Fruit fly (Drosophila melanogaster) whole organism, prepupa: Measurements from ENCODE around the gene Pp1-13C.

Experiments used
- Blimp-1 ChIP-seq: fragments of 200-800 bp; sonication (Bioruptor generic); optimal IDR thresholded peaks from 3 replicates; lab custom pipeline; 2017; ENCODE audit warnings: missing biosample characterization, missing genetic modification characterization, mild to moderate bottlenecking, moderate library complexity, missing genetic modification reagents
- CG10631 ChIP-seq: fragments of 200-800 bp; sonication (Bioruptor generic); optimal IDR thresholded peaks from 2 replicates; lab custom pipeline; 2016; ENCODE audit warnings: missing biosample characterization, missing genetic modification characterization
- CG11294 ChIP-seq: fragments of 200-800 bp; sonication (Bioruptor generic); IDR thresholded peaks from 2 replicates; pipeline ENCODE4 v1.3.6; 2022; ENCODE audit warnings: missing biosample characterization, missing genetic modification characterization
- CG11762 ChIP-seq: fragments of 200-800 bp; sonication (Bioruptor generic); optimal IDR thresholded peaks from 3 replicates; lab custom pipeline; 2016; ENCODE audit warnings: missing biosample characterization, missing genetic modification characterization; ENCODE audit not compliant: insufficient read depth
- CG11902 ChIP-seq: fragments of 200-800 bp; sonication (Bioruptor generic); optimal IDR thresholded peaks from 3 replicates; lab custom pipeline; 2016; ENCODE audit warnings: missing biosample characterization, missing genetic modification characterization
- CG15336 ChIP-seq: fragments of 200-800 bp; sonication (Bioruptor generic); IDR thresholded peaks from 2 replicates; pipeline ENCODE4 v1.3.6; 2022; ENCODE audit warnings: missing biosample characterization, missing genetic modification characterization
- CG1621 ChIP-seq: fragments of 200-800 bp; sonication (Bioruptor generic); optimal IDR thresholded peaks from 3 replicates; lab custom pipeline; 2018; ENCODE audit warnings: missing biosample characterization, mild to moderate bottlenecking, missing genetic modification characterization
- CG3032 ChIP-seq: fragments of 200-800 bp; optimal IDR thresholded peaks from 2 replicates; lab custom pipeline; 2019; ENCODE audit warnings: missing biosample characterization, mild to moderate bottlenecking, missing genetic modification characterization, moderate library complexity
- CG32006 ChIP-seq: fragments of 200-800 bp; sonication (Bioruptor generic); optimal IDR thresholded peaks from 3 replicates; lab custom pipeline; 2017; ENCODE audit warnings: missing biosample characterization, mild to moderate bottlenecking, missing genetic modification characterization
- CG3919 ChIP-seq: fragments of 200-800 bp; sonication (Bioruptor generic); optimal IDR thresholded peaks from 3 replicates; lab custom pipeline; 2016; ENCODE audit warnings: missing biosample characterization, missing genetic modification characterization
- CG4318 ChIP-seq: fragments of 200-800 bp; sonication (Bioruptor generic); optimal IDR thresholded peaks from 3 replicates; lab custom pipeline; 2017; ENCODE audit warnings: missing biosample characterization, mild to moderate bottlenecking, missing genetic modification characterization
- CG6163 ChIP-seq: fragments of 200-800 bp; sonication (Bioruptor generic); IDR thresholded peaks from 3 replicates; pipeline ENCODE4 v1.3.6; 2022; ENCODE audit warnings: missing biosample characterization, missing genetic modification characterization
- CG6276 ChIP-seq: fragments of 200-800 bp; sonication (Bioruptor generic); optimal IDR thresholded peaks from 2 replicates; lab custom pipeline; 2017; ENCODE audit warnings: missing biosample characterization, mild to moderate bottlenecking, missing genetic modification characterization
- CG6808 ChIP-seq: fragments of 200-800 bp; sonication (Bioruptor generic); optimal IDR thresholded peaks from 3 replicates; lab custom pipeline; 2017; ENCODE audit warnings: missing biosample characterization, missing genetic modification characterization, mild to moderate bottlenecking, moderate library complexity, missing genetic modification reagents
- CG6854 ChIP-seq: fragments of 200-800 bp; sonication (Bioruptor generic); optimal IDR thresholded peaks from 2 replicates; lab custom pipeline; 2017; ENCODE audit warnings: missing biosample characterization, mild to moderate bottlenecking, missing genetic modification characterization
- CG7368 ChIP-seq: fragments of 200-800 bp; sonication (Bioruptor generic); optimal IDR thresholded peaks from 3 replicates; lab custom pipeline; 2016; ENCODE audit warnings: missing biosample characterization, missing genetic modification characterization
- CG8119 ChIP-seq: fragments of 200-800 bp; sonication (Bioruptor generic); IDR thresholded peaks from 3 replicates; pipeline ENCODE4 v1.3.6; 2022; ENCODE audit warnings: missing biosample characterization, missing genetic modification characterization
- CG8319 ChIP-seq: fragments of 200-800 bp; sonication (Bioruptor generic); optimal IDR thresholded peaks from 3 replicates; lab custom pipeline; 2016; ENCODE audit warnings: missing biosample characterization, missing genetic modification characterization
- CG8632 ChIP-seq: fragments of 200-800 bp; sonication (Bioruptor generic); optimal IDR thresholded peaks from 3 replicates; lab custom pipeline; 2016; ENCODE audit warnings: missing biosample characterization, missing genetic modification characterization
- Eip75B ChIP-seq: fragments of 200-800 bp; sonication (Bioruptor generic); optimal IDR thresholded peaks from 3 replicates; lab custom pipeline; 2016; ENCODE audit warnings: missing biosample characterization, missing genetic modification characterization
- Eip78C ChIP-seq: fragments of 200-800 bp; sonication (Bioruptor generic); peaks from one replicate; lab custom pipeline; 2016; ENCODE audit warnings: missing biosample characterization, missing genetic modification characterization
- Ets21C ChIP-seq: fragments of 200-800 bp; sonication (Bioruptor generic); optimal IDR thresholded peaks from 3 replicates; lab custom pipeline; 2016; ENCODE audit warnings: missing biosample characterization, missing genetic modification characterization
- Gug ChIP-seq: fragments of 200-800 bp; sonication (Bioruptor generic); IDR thresholded peaks from 2 replicates; pipeline ENCODE4 v1.3.6; 2022; ENCODE audit warnings: missing biosample characterization, missing genetic modification characterization
- Hr38 ChIP-seq: sonication (Bioruptor generic); optimal IDR thresholded peaks from 2 replicates; lab custom pipeline; 2016; ENCODE audit warnings: missing biosample characterization, missing genetic modification characterization
- Hr39 ChIP-seq: fragments of 200-800 bp; sonication (Bioruptor generic); optimal IDR thresholded peaks from 2 replicates; lab custom pipeline; 2016; ENCODE audit warnings: missing biosample characterization, missing genetic modification characterization
- Hr4 ChIP-seq: fragments of 200-800 bp; sonication (Bioruptor generic); optimal IDR thresholded peaks from 3 replicates; lab custom pipeline; 2016; ENCODE audit warnings: missing biosample characterization, missing genetic modification characterization
- OdsH ChIP-seq: fragments of 200-800 bp; sonication (Bioruptor generic); optimal IDR thresholded peaks from 3 replicates; lab custom pipeline; 2016; ENCODE audit warnings: missing biosample characterization, missing genetic modification characterization
- Smox ChIP-seq: fragments of 200-800 bp; sonication (Bioruptor generic); optimal IDR thresholded peaks from 3 replicates; lab custom pipeline; 2016; ENCODE audit warnings: missing biosample characterization, missing genetic modification characterization
- Sox102F ChIP-seq: fragments of 200-800 bp; sonication (Bioruptor generic); optimal IDR thresholded peaks from 2 replicates; lab custom pipeline; 2016; ENCODE audit warnings: missing biosample characterization, mild to moderate bottlenecking, missing genetic modification characterization
- Sox14 ChIP-seq: fragments of 200-800 bp; sonication (Bioruptor generic); optimal IDR thresholded peaks from 3 replicates; lab custom pipeline; 2016; ENCODE audit warnings: missing biosample characterization, missing genetic modification characterization
- achi ChIP-seq: fragments of 200-800 bp; sonication (Bioruptor generic); optimal IDR thresholded peaks from 3 replicates; lab custom pipeline; 2016; ENCODE audit warnings: missing biosample characterization, missing genetic modification characterization
- acj6 ChIP-seq: fragments of 200-800 bp; sonication (Bioruptor generic); optimal IDR thresholded peaks from 3 replicates; lab custom pipeline; 2016; ENCODE audit warnings: missing biosample characterization, missing genetic modification characterization
- cyc ChIP-seq: fragments of 200-800 bp; sonication (Bioruptor generic); optimal IDR thresholded peaks from 3 replicates; lab custom pipeline; 2016; ENCODE audit warnings: missing biosample characterization, missing genetic modification characterization
- dac ChIP-seq: fragments of 200-800 bp; sonication (Bioruptor generic); optimal IDR thresholded peaks from 2 replicates; lab custom pipeline; 2017; ENCODE audit warnings: missing biosample characterization, mild to moderate bottlenecking, missing genetic modification characterization
- eg ChIP-seq: fragments of 200-800 bp; sonication (Bioruptor generic); IDR thresholded peaks from 3 replicates; pipeline ENCODE4 v1.3.6; 2022; ENCODE audit warnings: missing biosample characterization, missing genetic modification characterization
- spab ChIP-seq: fragments of 200-800 bp; sonication (Bioruptor generic); optimal IDR thresholded peaks from 2 replicates; lab custom pipeline; 2017; ENCODE audit warnings: missing biosample characterization, mild to moderate bottlenecking, missing genetic modification characterization, missing genetic modification reagents
- ss ChIP-seq, 2 experiments: fragments of 200-800 bp; sonication (Bioruptor generic); optimal IDR thresholded peaks; 2 replicates in 1 of 2; 3 replicates in 1 of 2; lab custom pipeline; 2017 to 2018; ENCODE audit warnings: mild to moderate bottlenecking in 2 of 2, missing biosample characterization in 2 of 2, missing genetic modification characterization in 2 of 2, moderate library complexity in 1 of 2
- svp ChIP-seq: fragments of 200-800 bp; sonication (Bioruptor generic); peaks from one replicate; lab custom pipeline; 2016; ENCODE audit warnings: missing biosample characterization, missing genetic modification characterization
- topi ChIP-seq: fragments of 200-800 bp; sonication (Bioruptor generic); optimal IDR thresholded peaks from 3 replicates; lab custom pipeline; 2016; ENCODE audit warnings: missing biosample characterization, missing genetic modification characterization
- vri ChIP-seq: fragments of 200-800 bp; sonication (Bioruptor generic); optimal IDR thresholded peaks from 3 replicates; lab custom pipeline; 2016; ENCODE audit warnings: missing biosample characterization, mild to moderate bottlenecking, missing genetic modification characterization

Gene Pp1-13C

dm6 chrX:15319699-15320482 lies 41.0 kb downstream of the Pp1-13C start:
- TF ChIP-seq achi (no peak), CG11902 (GFP tag; lab: Kevin White, UChicago) (no peak), dac (GFP tag; lab: Kevin White, UChicago) (no peak), CG11762 (GFP tag; lab: Kevin White, UChicago) (no peak), OdsH (GFP tag; lab: Kevin White, UChicago) (no peak), Hr4 (GFP tag; lab: Kevin White, UChicago) (no peak), Blimp-1 (no peak), CG8119 (0 out of 3 replicates have a peak, but pooled peaks have one; percentile 37), Sox14 (GFP tag; lab: Kevin White, UChicago) (no peak), ss (GFP tag; optimal IDR thresholded peaks at IDR 0.05; lab: Kevin White, UChicago) (no peak), svp (GFP tag; lab: Kevin White, UChicago) (peak; percentile 75), acj6 (no peak), CG32006 (GFP tag; lab: Kevin White, UChicago) (no peak), CG6854 (GFP tag; lab: Kevin White, UChicago) (no peak), topi (GFP tag; lab: Kevin White, UChicago) (no peak), CG8319 (GFP tag; lab: Kevin White, UChicago) (no peak), vri (GFP tag; lab: Kevin White, UChicago) (no peak), cyc (GFP tag; lab: Kevin White, UChicago) (no peak), Eip75B (no peak), Sox102F (GFP tag; lab: Kevin White, UChicago) (no peak), CG10631 (no peak), Hr39 (GFP tag; lab: Kevin White, UChicago) (no peak), Smox (GFP tag; lab: Kevin White, UChicago) (no peak), Gug (GFP tag; lab: Robert Waterston, UW) (no peak), CG6163 (GFP tag; lab: Robert Waterston, UW) (peak; percentile 21; the same call in 1 of the 3 replicates), CG7368 (GFP tag; lab: Kevin White, UChicago) (no peak), spab (GFP tag; lab: Kevin White, UChicago) (no peak), CG6808 (GFP tag; lab: Kevin White, UChicago) (no peak), Eip78C (peak; percentile 61), CG8632 (GFP tag; lab: Kevin White, UChicago) (no peak), Ets21C (GFP tag; lab: Kevin White, UChicago) (no peak), eg (peak; percentile 24; the same call in 1 of the 3 replicates), CG6276 (GFP tag; lab: Kevin White, UChicago) (no peak), CG15336 (GFP tag; lab: Robert Waterston, UW) (no peak)

- TF ChIP-seq Sox14 (GFP tag; lab: Kevin White, UChicago) = no peak
- TF ChIP-seq CG3032 (tag; lab: Kevin White, UChicago) = peak; percentile 22
- peak; percentile 23 for TF ChIP-seq CG1621 (tag; lab: Kevin White, UChicago)
- no peak for TF ChIP-seq CG15336 (GFP tag; lab: Robert Waterston, UW)
- peak; percentile 13 for TF ChIP-seq CG6276 (GFP tag; lab: Kevin White, UChicago)
- TF ChIP-seq Blimp-1 = no peak
- TF ChIP-seq CG4318 (GFP tag; lab: Kevin White, UChicago) = no peak
- TF ChIP-seq CG6163 (GFP tag; lab: Robert Waterston, UW) = peak; percentile 36; the same call in 1 of the 3 replicates
- peak; percentile 48 for TF ChIP-seq eg
- TF ChIP-seq CG6854 (GFP tag; lab: Kevin White, UChicago) = peak; percentile 46
- TF ChIP-seq CG11294 (GFP tag; lab: Robert Waterston, UW) = 0 out of 2 replicates have a peak, but pooled peaks have one; percentile 10
- TF ChIP-seq Hr38 (GFP tag; lab: Kevin White, UChicago) = no peak
- peak in 1 of 2 experiments; percentile 12 for TF ChIP-seq ss (GFP tag; optimal IDR thresholded peaks at IDR 0.05; lab: Kevin White, UChicago)
- TF ChIP-seq Eip78C = peak; percentile 61
- TF ChIP-seq CG3919 (GFP tag; lab: Kevin White, UChicago) = peak; percentile 1
- TF ChIP-seq, all 60 proteins: peak for 10
These were observed 41.6 kb downstream of the Pp1-13C start, which contains the start of gene Top1 for dm6 chrX:15319290-15319689. TSS of gene Top1 (plus strand) at chrX:15319479.
